In the genomic region with DNA sequence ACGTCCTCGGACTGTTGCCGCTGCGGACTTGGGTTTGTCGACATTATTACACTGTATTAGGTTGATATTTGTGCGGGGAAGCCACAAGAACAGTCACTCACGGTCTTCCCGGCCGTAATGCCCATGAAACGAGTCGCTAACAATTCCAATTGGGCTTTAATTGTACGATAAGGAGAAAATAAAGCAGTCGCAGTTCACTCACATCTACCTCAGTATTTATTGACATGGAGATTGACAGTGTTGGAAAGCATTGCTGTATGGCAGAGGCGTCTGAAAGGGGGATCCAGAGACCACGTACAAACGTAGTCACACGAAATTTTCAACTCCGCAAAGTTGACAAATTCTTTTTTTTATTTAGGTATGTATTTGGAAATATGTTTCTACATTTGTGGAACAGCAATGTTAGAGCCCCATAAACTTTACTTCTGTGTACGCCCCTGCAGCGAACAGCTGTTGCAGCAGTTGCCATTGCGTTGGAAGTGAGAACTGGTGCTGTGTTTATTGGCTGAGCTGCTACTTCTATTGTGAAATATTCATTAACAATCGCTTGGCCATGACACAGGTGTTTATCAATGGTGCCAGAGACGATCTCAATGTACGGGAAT, we compare ENCODE assay signal across 5 fruit fly cellular contexts.
TF ChIP-seq lines count a peak whose summit lies in the region.

CG8372 (minus strand) TSS at position 237 of the 605 bp plus-strand sequence.
CG8360 (plus strand) TSS at position 294 of the 605 bp plus-strand sequence.

TF ChIP-seq in whole organism, adult, 20 proteins besides CTCF, POLR2A, EP300 and RAD21 (continued from another document):
- TF ChIP-seq Clk (GFP tag; optimal IDR thresholded peaks at IDR 0.05; lab: Kevin White, UChicago): peak; percentile 98
- TF ChIP-seq Mnt (GFP tag; optimal IDR thresholded peaks at IDR 0.05; lab: Kevin White, UChicago): peak; percentile 98
- peak; percentile 98 for TF ChIP-seq CG11617 (GFP tag; optimal IDR thresholded peaks at IDR 0.05; lab: Kevin White, UChicago)
- TF ChIP-seq CG5204 (GFP tag; optimal IDR thresholded peaks at IDR 0.05; lab: Kevin White, UChicago): peak; percentile 99

TF ChIP-seq in whole organism, embryonic, 481 proteins besides CTCF, POLR2A, EP300 and RAD21 (continued from another document and continues in another):
- TF ChIP-seq D19A (tag; optimal IDR thresholded peaks at IDR 0.05; lab: Kevin White, UChicago) (peak; percentile 93), Ravus (GFP tag; IDR thresholded peaks at IDR 0.05; lab: Robert Waterston, UW) (peak; percentile 93), cas (GFP tag; IDR thresholded peaks at IDR 0.05; lab: Robert Waterston, UW) (peak; percentile 97), Max (GFP tag; optimal IDR thresholded peaks at IDR 0.05; lab: Kevin White, UChicago) (peak; percentile 99), E2f1 (GFP tag; IDR thresholded peaks at IDR 0.05; lab: Robert Waterston, UW) (peak; percentile 99), CoRest (tag; optimal IDR thresholded peaks at IDR 0.05; lab: Kevin White, UChicago) (peak; percentile 98), bab2 (GFP tag; optimal IDR thresholded peaks at IDR 0.05; lab: Kevin White, UChicago) (peak; percentile 99), vfl (GFP tag; optimal IDR thresholded peaks at IDR 0.05; lab: Kevin White, UChicago) (peak; percentile 98), CG31441 (GFP tag; IDR thresholded peaks at IDR 0.05; lab: Robert Waterston, UW) (peak; percentile 98), MTF-1 (GFP tag; optimal IDR thresholded peaks at IDR 0.05; lab: Kevin White, UChicago; ENCODE audit: borderline replicate concordance) (peak; percentile 97), ci (GFP tag; IDR thresholded peaks at IDR 0.05; lab: Robert Waterston, UW) (peak; percentile 99), CG3995 (GFP tag; optimal IDR thresholded peaks at IDR 0.05; lab: Kevin White, UChicago) (peak; percentile 93), peb (GFP tag; IDR thresholded peaks at IDR 0.05; lab: Robert Waterston, UW) (peak; percentile 99), CG12299 (tag; optimal IDR thresholded peaks at IDR 0.05; lab: Kevin White, UChicago) (peak; percentile 97), sens-2 (GFP tag; IDR thresholded peaks at IDR 0.05; lab: Robert Waterston, UW) (peak; percentile 99), Usf (GFP tag; optimal IDR thresholded peaks at IDR 0.05; lab: Kevin White, UChicago) (peak; percentile 97), esg (GFP tag; conservative IDR thresholded peaks at IDR 0.05; lab: Robert Waterston, UW) (peak; percentile 99), CG33213 (GFP tag; optimal IDR thresholded peaks at IDR 0.05; lab: Kevin White, UChicago) (peak; percentile 99), Side (GFP tag; optimal IDR thresholded peaks at IDR 0.05; lab: Kevin White, UChicago) (peak; percentile 99), CG6689 (GFP tag; IDR thresholded peaks at IDR 0.05; lab: Robert Waterston, UW) (peak; percentile 99), CG32772 (GFP tag; IDR thresholded peaks at IDR 0.05; lab: Robert Waterston, UW) (peak; percentile 99), az2 (GFP tag; optimal IDR thresholded peaks at IDR 0.05; lab: Kevin White, UChicago) (peak; percentile 99), pros (GFP tag; optimal IDR thresholded peaks at IDR 0.05; lab: Kevin White, UChicago) (peak; percentile 65), ken (GFP tag; IDR thresholded peaks at IDR 0.05; lab: Robert Waterston, UW) (peak; percentile 99), CG16863 (GFP tag; optimal IDR thresholded peaks at IDR 0.05; lab: Kevin White, UChicago) (peak; percentile 99), Sox100B (GFP tag; optimal IDR thresholded peaks at IDR 0.05; lab: Kevin White, UChicago) (peak; percentile 96), CG3838 (GFP tag; optimal IDR thresholded peaks at IDR 0.05; lab: Kevin White, UChicago) (peak; percentile 97), tio (GFP tag; optimal IDR thresholded peaks at IDR 0.05; lab: Kevin White, UChicago) (peak; percentile 98), exex (tag; optimal IDR thresholded peaks at IDR 0.05; lab: Kevin White, UChicago) (peak; percentile 93)

TF ChIP-seq in whole organism, prepupa, 60 proteins besides CTCF, POLR2A, EP300 and RAD21 (continued from another document and continues in another):
- TF ChIP-seq CG34406 (GFP tag; optimal IDR thresholded peaks at IDR 0.05; lab: Kevin White, UChicago) (peak; percentile 99), Sox102F (GFP tag; optimal IDR thresholded peaks at IDR 0.05; lab: Kevin White, UChicago) (peak; percentile 100), topi (GFP tag; optimal IDR thresholded peaks at IDR 0.05; lab: Kevin White, UChicago) (peak; percentile 99), Lpt (GFP tag; optimal IDR thresholded peaks at IDR 0.05; lab: Kevin White, UChicago) (peak; percentile 98), CG10631 (GFP tag; optimal IDR thresholded peaks at IDR 0.05; lab: Kevin White, UChicago) (peak; percentile 100), CG11902 (GFP tag; optimal IDR thresholded peaks at IDR 0.05; lab: Kevin White, UChicago) (peak; percentile 99), CG6792 (GFP tag; optimal IDR thresholded peaks at IDR 0.05; lab: Kevin White, UChicago) (peak; percentile 99), cyc (GFP tag; optimal IDR thresholded peaks at IDR 0.05; lab: Kevin White, UChicago) (peak; percentile 99), Sox15 (GFP tag; optimal IDR thresholded peaks at IDR 0.05; lab: Kevin White, UChicago) (peak; percentile 99), CG32006 (GFP tag; optimal IDR thresholded peaks at IDR 0.05; lab: Kevin White, UChicago) (peak; percentile 99), dac (GFP tag; optimal IDR thresholded peaks at IDR 0.05; lab: Kevin White, UChicago) (peak; percentile 99), CG11294 (GFP tag; IDR thresholded peaks at IDR 0.05; lab: Robert Waterston, UW) (peak; percentile 99), CG6854 (GFP tag; optimal IDR thresholded peaks at IDR 0.05; lab: Kevin White, UChicago) (peak; percentile 99), OdsH (GFP tag; optimal IDR thresholded peaks at IDR 0.05; lab: Kevin White, UChicago) (peak; percentile 100), vri (GFP tag; optimal IDR thresholded peaks at IDR 0.05; lab: Kevin White, UChicago) (peak; percentile 99), Gug (GFP tag; IDR thresholded peaks at IDR 0.05; lab: Robert Waterston, UW) (peak; percentile 99), CG7368 (GFP tag; optimal IDR thresholded peaks at IDR 0.05; lab: Kevin White, UChicago) (peak; percentile 99), fkh (GFP tag; optimal IDR thresholded peaks at IDR 0.05; lab: Kevin White, UChicago) (peak; percentile 98), CG6276 (GFP tag; optimal IDR thresholded peaks at IDR 0.05; lab: Kevin White, UChicago) (peak; percentile 98), Sox14 (GFP tag; optimal IDR thresholded peaks at IDR 0.05; lab: Kevin White, UChicago) (peak; percentile 100), fd85E (GFP tag; optimal IDR thresholded peaks at IDR 0.05; lab: Kevin White, UChicago) (peak; percentile 98), Smox (GFP tag; optimal IDR thresholded peaks at IDR 0.05; lab: Kevin White, UChicago) (peak; percentile 99), dsx (GFP tag; optimal IDR thresholded peaks at IDR 0.05; lab: Kevin White, UChicago; ENCODE audit: poor library complexity, severe bottlenecking) (peak; percentile 97), acj6 (GFP tag; optimal IDR thresholded peaks at IDR 0.05; lab: Kevin White, UChicago) (peak; percentile 100), CG3919 (GFP tag; optimal IDR thresholded peaks at IDR 0.05; lab: Kevin White, UChicago) (peak; percentile 100), Eip93F (GFP tag; optimal IDR thresholded peaks at IDR 0.05; lab: Kevin White, UChicago) (peak; percentile 99), CG8119 (GFP tag; IDR thresholded peaks at IDR 0.05; lab: Robert Waterston, UW) (peak; percentile 98), Hr4 (GFP tag; optimal IDR thresholded peaks at IDR 0.05; lab: Kevin White, UChicago) (peak; percentile 100), esn (GFP tag; optimal IDR thresholded peaks at IDR 0.05; lab: Kevin White, UChicago) (peak; percentile 100), CG4318 (GFP tag; optimal IDR thresholded peaks at IDR 0.05; lab: Kevin White, UChicago) (peak; percentile 98)

TF ChIP-seq in whole organism, pupa, 21 proteins besides CTCF, POLR2A, EP300 and RAD21 (continued from another document):
- TF ChIP-seq Snoo (tag; optimal IDR thresholded peaks at IDR 0.05; lab: Kevin White, UChicago): peak; percentile 99
- peak; percentile 99 for TF ChIP-seq CG8159 (tag; optimal IDR thresholded peaks at IDR 0.05; lab: Kevin White, UChicago)

TF ChIP-seq in whole organism, wandering third instar larva, 38 proteins besides CTCF, POLR2A, EP300 and RAD21 (continued from another document):
- TF ChIP-seq dl (GFP tag; optimal IDR thresholded peaks at IDR 0.05; lab: Kevin White, UChicago; ENCODE audit: insufficient read depth in 1 of 2, partially characterized antibody in 2 of 2): no peak
- peak; percentile 99 for TF ChIP-seq fru (GFP tag; optimal IDR thresholded peaks at IDR 0.05; lab: Kevin White, UChicago)
- TF ChIP-seq Rel (GFP tag; optimal IDR thresholded peaks at IDR 0.05; lab: Kevin White, UChicago): peak; percentile 97
- TF ChIP-seq Rel (tag; optimal IDR thresholded peaks at IDR 0.05; lab: Kevin White, UChicago): peak; percentile 92
- TF ChIP-seq GATAd (GFP tag; optimal IDR thresholded peaks at IDR 0.05; lab: Kevin White, UChicago): peak; percentile 98
- TF ChIP-seq lola (GFP tag; optimal IDR thresholded peaks at IDR 0.05; lab: Kevin White, UChicago): no peak
- peak; percentile 99 for TF ChIP-seq tai (GFP tag; optimal IDR thresholded peaks at IDR 0.05; lab: Kevin White, UChicago)
- TF ChIP-seq jim (GFP tag; optimal IDR thresholded peaks at IDR 0.05; lab: Kevin White, UChicago): peak; percentile 79
- TF ChIP-seq dmrt93B (GFP tag; optimal IDR thresholded peaks at IDR 0.05; lab: Kevin White, UChicago): peak; percentile 98
- TF ChIP-seq CrebA (GFP tag; optimal IDR thresholded peaks at IDR 0.05; lab: Kevin White, UChicago; ENCODE audit: borderline replicate concordance): no peak
- no peak for TF ChIP-seq Hr78 (GFP tag; optimal IDR thresholded peaks at IDR 0.05; lab: Kevin White, UChicago)
- TF ChIP-seq br (GFP tag; optimal IDR thresholded peaks at IDR 0.05; lab: Kevin White, UChicago): peak; percentile 100
- peak; percentile 99 for TF ChIP-seq CG32264 (GFP tag; optimal IDR thresholded peaks at IDR 0.05; lab: Kevin White, UChicago)
- TF ChIP-seq dsf (GFP tag; optimal IDR thresholded peaks at IDR 0.05; lab: Kevin White, UChicago; ENCODE audit: borderline replicate concordance): peak; percentile 97
- TF ChIP-seq Dfd (GFP tag; optimal IDR thresholded peaks at IDR 0.05; lab: Kevin White, UChicago): no peak
- TF ChIP-seq Hnf4 (GFP tag; optimal IDR thresholded peaks at IDR 0.05; lab: Kevin White, UChicago): peak; percentile 100
- peak; percentile 99 for TF ChIP-seq brk (GFP tag; optimal IDR thresholded peaks at IDR 0.05; lab: Kevin White, UChicago)
- peak; percentile 99 for TF ChIP-seq ey (GFP tag; optimal IDR thresholded peaks at IDR 0.05; lab: Kevin White, UChicago)
- peak; percentile 99 for TF ChIP-seq woc (GFP tag; optimal IDR thresholded peaks at IDR 0.05; lab: Kevin White, UChicago)
